Worm (Caenorhabditis elegans): Measurements from ENCODE around the gene nhr-38.

DNA sequence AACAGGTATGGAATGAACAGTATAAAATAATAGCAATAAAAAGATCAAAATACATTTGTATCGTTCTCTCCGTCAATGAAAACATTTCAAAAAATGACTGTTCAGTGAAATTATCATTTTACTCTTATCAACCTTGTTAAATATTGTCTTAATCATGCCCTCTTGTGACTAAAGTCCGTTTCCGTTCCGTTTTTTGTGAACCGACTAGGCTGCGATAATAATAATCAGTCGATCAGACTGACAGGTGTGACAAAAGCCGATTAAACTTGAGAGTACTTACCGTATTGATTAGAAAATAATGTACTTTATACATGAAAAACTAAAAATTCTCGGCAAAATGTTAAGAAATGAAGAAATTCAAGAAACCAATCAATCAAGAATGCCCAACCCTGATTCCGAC is 27.5 kb upstream of the nhr-38 start, which contains the start of gene ins-7:
- no peak for TF ChIP-seq lsy-2 (tag; optimal IDR thresholded peaks at IDR 0.05)
- no peak for TF ChIP-seq pha-4 (tag; optimal IDR thresholded peaks at IDR 0.05)
- no peak for TF ChIP-seq unc-62 (GFP tag; optimal IDR thresholded peaks at IDR 0.05)
- TF ChIP-seq ceh-39 (tag; optimal IDR thresholded peaks at IDR 0.05): no peak
- no peak for TF ChIP-seq nhr-76 (tag; optimal IDR thresholded peaks at IDR 0.05)

All from whole organism, mixed stage, embryonic.